Worm (Caenorhabditis elegans) whole organism, L4/young adult: ENCODE results near the gene T07H3.8.

Experiments
- W03F9.2 ChIP-seq: fragments of 150-350 bp; optimal IDR thresholded peaks from 2 replicates; lab custom pipeline; 2014; ENCODE audit warnings: missing biosample characterization, missing genetic modification characterization
- dao-5 ChIP-seq: sonication (generic microtip); optimal IDR thresholded peaks from 2 replicates; lab custom pipeline; 2016; ENCODE audit warnings: missing genotype, missing genetic modification characterization, moderate library complexity, missing compliant biosample characterization
- him-1 ChIP-seq: sonication (generic microtip); optimal IDR thresholded peaks from 2 replicates; lab custom pipeline; 2016; ENCODE audit warnings: missing genotype, missing genetic modification reagents, missing genetic modification characterization, missing compliant biosample characterization

DNA sequence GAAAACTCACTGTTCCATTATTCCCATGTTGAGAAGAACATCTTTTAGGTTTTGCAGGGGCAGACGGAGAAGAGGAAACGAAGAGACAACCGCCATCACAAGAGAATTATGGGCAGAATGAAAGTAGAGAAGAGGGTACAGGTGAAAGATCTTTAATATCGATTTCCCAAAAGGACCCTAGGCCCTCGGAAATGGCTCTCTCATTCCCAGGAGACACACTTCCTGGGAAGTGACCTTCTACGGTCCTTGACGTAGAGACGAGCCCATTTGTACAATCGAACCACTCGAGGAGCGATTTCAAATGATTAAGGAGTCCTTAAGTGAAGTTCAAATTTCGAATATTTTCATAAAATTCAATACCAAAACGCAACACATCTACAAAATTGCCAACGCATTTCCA lies 15.4 kb upstream of the T07H3.8 start, which contains the start of gene fbxb-46:
- TF ChIP-seq W03F9.2: no peak
- no peak for TF ChIP-seq dao-5 (tag; lab: Kevin White, UChicago)
- no peak for TF ChIP-seq him-1 (tag; lab: Kevin White, UChicago)
